Worm (Caenorhabditis elegans) whole organism, L4/young adult: ENCODE measurements around the gene sox-3.

Source experiments
- W03F9.2 ChIP-seq: fragments of 150-350 bp; optimal IDR thresholded peaks from 2 replicates; lab custom pipeline; 2014; ENCODE audit warnings: missing biosample characterization, missing genetic modification characterization
- dao-5 ChIP-seq: sonication (generic microtip); optimal IDR thresholded peaks from 2 replicates; lab custom pipeline; 2016; ENCODE audit warnings: missing genotype, missing genetic modification characterization, moderate library complexity, missing compliant biosample characterization
- him-1 ChIP-seq: sonication (generic microtip); optimal IDR thresholded peaks from 2 replicates; lab custom pipeline; 2016; ENCODE audit warnings: missing genotype, missing genetic modification reagents, missing genetic modification characterization, missing compliant biosample characterization

- no peak for TF ChIP-seq W03F9.2
- no peak for TF ChIP-seq him-1 (tag; lab: Kevin White, UChicago)
- no peak for TF ChIP-seq dao-5 (tag; lab: Kevin White, UChicago)
Observed at ce11 chrX:14724935-14725334, 32.1 kb upstream of the sox-3 start.
